Fruit fly (Drosophila melanogaster): ENCODE measurements around the gene CG17839.

DNA sequence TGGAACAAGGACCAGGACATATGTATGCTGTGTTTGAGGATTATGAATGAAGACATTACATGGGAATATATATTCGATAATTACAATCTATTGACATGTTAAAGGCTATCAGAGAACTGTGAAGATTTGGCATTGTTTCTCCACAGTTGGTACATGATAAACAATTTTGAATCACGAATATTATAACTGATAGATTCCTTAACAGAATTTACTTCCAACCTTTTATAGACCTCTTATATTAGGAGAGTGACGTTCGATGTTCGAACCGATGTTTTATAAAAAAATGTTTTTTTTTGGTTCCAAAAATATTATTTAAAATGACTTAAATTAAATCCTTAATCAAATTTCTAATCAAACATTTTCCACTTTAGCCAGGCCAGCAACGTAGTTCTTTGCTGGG, 98.6 kb downstream of the CG17839 start, which contains the start of gene DCX-EMAP:
- TF ChIP-seq CG11617 (GFP tag; optimal IDR thresholded peaks at IDR 0.05) (no peak), bab1 (GFP tag; optimal IDR thresholded peaks at IDR 0.05) (no peak), Hr96 (GFP tag; optimal IDR thresholded peaks at IDR 0.05) (no peak), Mnt (GFP tag; optimal IDR thresholded peaks at IDR 0.05) (no peak), CG12768 (GFP tag; optimal IDR thresholded peaks at IDR 0.05) (no peak), pad (GFP tag; optimal IDR thresholded peaks at IDR 0.05) (no peak), Clk (GFP tag; optimal IDR thresholded peaks at IDR 0.05) (no peak), kay (GFP tag; ENCODE audit: borderline replicate concordance) (no peak), CG7101 (tag; optimal IDR thresholded peaks at IDR 0.05) (no peak), tj (GFP tag; optimal IDR thresholded peaks at IDR 0.05) (no peak), ovo (GFP tag; optimal IDR thresholded peaks at IDR 0.05) (no peak), cic (GFP tag; optimal IDR thresholded peaks at IDR 0.05) (no peak), CG5204 (GFP tag; optimal IDR thresholded peaks at IDR 0.05) (no peak)

Measured in whole organism, adult.